Worm (Caenorhabditis elegans) whole organism, dauer: ENCODE measurements around the gene nhr-63.

Experiments used
- unc-62 ChIP-seq: sonication (generic microtip); optimal IDR thresholded peaks from 2 replicates; lab custom pipeline; 2017; ENCODE audit warnings: missing biosample characterization, missing genetic modification reagents, missing genetic modification characterization

The nhr-63 gene

ce11 chrV:16002288-16002687 lies at the start of gene nhr-63:
nhr-63 (plus strand) TSS chrV:16002588.
- no peak for TF ChIP-seq unc-62 (GFP tag; lab: Kevin White, UChicago)

DNA sequence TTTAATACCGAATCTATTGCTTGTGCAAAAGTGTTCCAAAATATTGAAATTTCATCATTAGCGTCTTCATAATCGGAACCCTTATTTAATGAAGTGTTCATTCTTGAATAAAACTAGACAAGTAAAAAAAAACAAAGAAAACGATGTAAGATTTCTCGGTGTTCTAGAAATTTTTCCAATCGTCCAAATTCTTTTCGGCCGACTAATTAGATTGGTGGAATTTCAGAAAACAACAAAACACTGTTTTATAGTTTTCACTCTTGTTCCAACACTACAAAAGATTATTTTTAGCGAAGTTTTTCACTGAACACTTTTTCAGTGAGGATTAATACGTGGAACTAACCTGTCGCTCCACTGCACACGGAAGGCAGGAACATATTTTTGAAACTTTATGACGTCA lies 49.6 kb upstream of the nhr-63 start, which contains the start of gene srw-56:
Gene srw-56 (minus strand): TSS at position 101 of the 400 bp plus-strand sequence.
- no peak for TF ChIP-seq unc-62 (GFP tag; lab: Kevin White, UChicago)

DNA sequence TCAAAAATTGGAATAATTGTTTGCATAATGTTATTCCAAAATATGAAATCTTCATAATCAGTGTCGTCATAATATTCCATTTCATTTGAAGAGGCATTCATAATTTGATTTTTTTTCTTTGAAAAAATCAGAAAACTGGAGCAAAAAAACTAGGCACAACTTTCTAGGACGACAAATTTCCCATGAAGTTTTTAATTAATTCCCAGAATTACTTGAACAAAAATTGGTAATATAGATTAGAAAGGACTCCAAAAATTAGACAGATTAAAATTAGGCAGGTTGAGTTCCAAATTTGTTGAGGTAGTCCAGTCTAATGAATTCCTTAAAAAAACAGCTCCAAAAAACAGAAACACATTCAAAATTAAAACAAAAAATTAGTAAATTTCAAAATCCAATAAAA lies 47.5 kb upstream of the nhr-63 start, which contains the start of gene srw-57:
Gene srw-57 (minus strand): TSS at position 101 of the 400 bp plus-strand sequence.
- no peak for TF ChIP-seq unc-62 (GFP tag; lab: Kevin White, UChicago)

ce11 chrV:15955497-15955896 lies 46.9 kb upstream of the nhr-63 start, which contains the start of gene srh-186:
srh-186 (plus strand) TSS chrV:15955797.
- no peak for TF ChIP-seq unc-62 (GFP tag; lab: Kevin White, UChicago)

- no peak for TF ChIP-seq unc-62 (GFP tag; lab: Kevin White, UChicago)
Measured at ce11 chrV:15957098-15957497, 45.3 kb upstream of the nhr-63 start, which contains the start of gene F36G9.3. F36G9.3 (plus strand) TSS chrV:15957398.

ce11 chrV:15959456-15959855 lies 42.9 kb upstream of the nhr-63 start:
- TF ChIP-seq unc-62 (GFP tag; lab: Kevin White, UChicago): no peak

- TF ChIP-seq unc-62 (GFP tag; lab: Kevin White, UChicago): no peak
Measured at ce11 chrV:15965114-15965513, 37.3 kb upstream of the nhr-63 start, which contains the start of gene sri-2. sri-2 (minus strand) TSS chrV:15965214.

ce11 chrV:15967542-15967941 lies 34.8 kb upstream of the nhr-63 start, which contains the start of gene sri-1:
sri-1 (minus strand) TSS chrV:15967642.
- no peak for TF ChIP-seq unc-62 (GFP tag; lab: Kevin White, UChicago)

DNA sequence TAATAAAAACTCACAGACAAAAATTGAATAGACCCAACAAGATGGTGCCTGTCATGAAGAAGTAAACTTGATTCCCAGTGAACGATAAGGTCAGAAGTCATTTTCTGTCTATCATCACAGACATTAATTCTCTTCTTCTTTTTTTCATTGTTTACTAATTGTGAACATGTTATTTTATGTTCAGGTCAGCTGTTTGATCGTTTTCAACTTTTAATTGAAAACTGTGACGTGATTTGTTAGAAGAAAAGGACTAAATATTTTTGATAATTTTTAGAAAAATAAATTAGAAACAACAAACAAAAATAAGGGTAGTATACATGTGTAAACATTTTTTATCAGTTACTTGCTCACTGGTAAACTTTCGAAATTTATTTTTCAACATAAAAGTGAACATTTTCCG lies 32.7 kb upstream of the nhr-63 start, which contains the start of gene F36G9.7:
Gene F36G9.7 (minus strand): TSS at position 101 of the 400 bp plus-strand sequence.
- no peak for TF ChIP-seq unc-62 (GFP tag; lab: Kevin White, UChicago)

DNA sequence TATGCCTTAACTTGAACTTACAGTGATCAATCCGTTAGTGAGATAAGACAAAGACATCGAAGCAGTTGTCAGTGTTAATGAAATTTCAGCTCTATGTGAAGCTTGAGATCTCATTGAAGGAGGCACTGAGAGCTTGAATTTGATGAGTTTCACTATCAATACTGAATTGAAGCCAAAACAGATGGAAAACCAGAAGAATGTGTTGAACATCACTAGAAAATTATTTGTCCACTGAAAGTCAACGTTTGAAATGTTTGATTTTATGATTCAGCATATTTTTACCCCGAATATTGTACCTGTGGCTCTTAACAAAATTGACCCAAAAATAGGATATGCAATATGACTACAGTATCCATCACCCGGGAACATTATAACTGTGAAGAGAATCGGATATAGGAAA lies 31.6 kb upstream of the nhr-63 start:
- no peak for TF ChIP-seq unc-62 (GFP tag; lab: Kevin White, UChicago)

ce11 chrV:15972484-15972883 lies 29.9 kb upstream of the nhr-63 start, which contains the start of gene sru-23:
sru-23 (minus strand) TSS chrV:15972584.
- no peak for TF ChIP-seq unc-62 (GFP tag; lab: Kevin White, UChicago)

- no peak for TF ChIP-seq unc-62 (GFP tag; lab: Kevin White, UChicago)
Measured at ce11 chrV:15974836-15975235, 27.6 kb upstream of the nhr-63 start, which contains the start of gene sru-22. sru-22 (minus strand) TSS chrV:15974936.

DNA sequence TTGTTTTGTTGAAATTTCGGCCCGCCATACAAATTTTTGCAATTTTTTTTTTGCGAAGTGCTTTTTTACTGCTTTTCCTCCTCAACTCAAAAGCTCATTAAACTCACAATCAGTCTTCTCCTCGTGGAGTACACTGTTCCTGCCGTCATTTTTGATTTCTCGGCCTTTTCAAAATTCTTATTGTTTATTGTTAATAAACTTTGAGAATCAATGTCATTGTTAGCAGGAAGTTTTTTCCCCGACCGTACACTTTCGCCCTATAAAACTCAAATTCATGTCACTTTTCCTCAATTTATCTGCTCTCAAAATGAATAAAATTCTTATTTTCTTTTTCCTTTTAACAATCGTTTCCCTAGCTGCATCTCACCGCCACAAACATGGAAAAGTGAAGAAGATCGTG lies 26.5 kb upstream of the nhr-63 start, which contains the start of gene clec-232:
Gene clec-232 (plus strand): TSS at position 301 of the 400 bp plus-strand sequence.
- no peak for TF ChIP-seq unc-62 (GFP tag; lab: Kevin White, UChicago)

DNA sequence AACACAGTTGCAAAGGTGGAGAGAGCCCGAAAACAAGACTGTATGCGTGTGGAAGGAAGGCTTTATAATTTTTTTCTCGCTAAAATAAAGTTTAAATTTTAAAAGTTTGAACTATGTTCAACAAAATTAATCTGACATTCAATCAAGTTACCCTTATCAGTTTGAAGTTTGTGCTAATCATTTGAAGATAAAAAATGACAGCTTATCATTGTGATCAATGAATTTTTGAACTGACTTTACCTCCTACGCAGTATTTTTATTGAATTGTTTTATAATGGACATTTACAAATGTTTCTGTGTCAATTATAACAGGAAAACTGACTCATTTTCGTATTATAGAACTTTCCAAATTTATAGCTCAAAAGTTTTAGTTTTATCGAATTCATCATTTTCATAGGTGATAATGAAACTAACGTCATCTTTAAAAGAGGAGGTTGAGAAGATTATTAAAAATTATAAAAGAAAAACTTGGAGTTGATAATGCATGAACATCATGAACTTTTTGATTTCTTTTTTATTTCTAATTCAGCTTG lies 24.1 kb upstream of the nhr-63 start, which contains the start of gene oac-20:
Gene oac-20 (plus strand): TSS at position 483 of the 533 bp plus-strand sequence.
- TF ChIP-seq unc-62 (GFP tag; lab: Kevin White, UChicago): no peak

DNA sequence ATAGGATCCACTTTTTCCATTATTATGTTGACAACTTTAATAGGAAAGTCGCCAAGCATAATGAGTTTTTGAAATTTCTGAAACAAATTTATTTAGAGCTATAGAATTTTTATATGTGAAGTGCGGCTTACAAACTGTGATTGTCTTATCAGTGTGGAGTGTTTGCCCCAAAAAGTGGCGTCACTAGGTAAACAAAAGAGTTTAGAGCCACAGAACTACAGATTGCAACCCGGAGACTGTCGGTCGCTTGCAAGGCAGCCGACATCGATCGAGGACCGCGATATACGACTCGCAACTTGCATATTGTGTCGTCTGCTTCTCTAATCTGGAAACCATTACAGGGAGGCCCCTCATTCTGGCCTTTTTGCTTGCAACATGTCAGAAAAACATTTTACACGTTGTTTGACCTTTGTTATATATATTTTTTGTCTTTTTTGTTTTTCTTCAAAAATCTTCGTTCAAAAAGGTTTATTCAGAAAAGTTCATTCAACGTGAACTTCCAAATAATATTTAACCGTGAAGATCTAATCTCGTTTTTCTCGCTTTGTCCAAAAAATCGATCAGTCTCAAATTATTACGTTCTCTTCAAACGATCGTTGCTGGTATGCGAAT lies 19.5 kb upstream of the nhr-63 start, which contains the start of the genes fbxa-99 and F36G9.13:
Gene fbxa-99 (minus strand): TSS at position 122 of the 612 bp plus-strand sequence.
Gene F36G9.13 (plus strand): TSS at position 562 of the 612 bp plus-strand sequence.
- no peak for TF ChIP-seq unc-62 (GFP tag; lab: Kevin White, UChicago)

DNA sequence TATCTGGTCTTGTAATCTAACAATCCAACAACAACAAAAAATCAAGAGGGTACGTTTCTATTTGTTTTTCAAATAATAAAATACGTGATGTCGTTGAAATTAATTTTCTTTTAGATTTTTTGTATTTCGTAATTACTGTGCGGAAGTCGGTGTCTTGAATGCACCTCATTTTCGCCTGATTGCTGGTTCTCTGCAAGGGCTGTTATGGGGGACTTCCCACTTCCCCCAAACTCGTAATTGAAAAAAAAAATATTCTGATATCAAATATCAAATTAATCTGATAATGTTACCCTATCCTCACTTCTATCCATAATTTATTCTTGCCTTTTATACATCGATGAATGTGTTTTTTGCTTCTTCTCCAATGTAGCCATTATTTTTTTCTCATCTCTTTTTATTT lies 14.3 kb upstream of the nhr-63 start, which contains the start of gene F36G9.15:
Gene F36G9.15 (minus strand): TSS at position 101 of the 400 bp plus-strand sequence.
- TF ChIP-seq unc-62 (GFP tag; lab: Kevin White, UChicago): no peak
